Fruit fly (Drosophila melanogaster) whole organism, embryonic: Measurements from ENCODE around the gene CG15044.

Source experiments
- CG10209 ChIP-seq: fragments of 200-800 bp; sonication (Bioruptor generic); optimal IDR thresholded peaks from 3 replicates; lab custom pipeline; 2017; ENCODE audit warnings: missing biosample characterization, mild to moderate bottlenecking, missing genetic modification characterization, missing genetic modification reagents
- CG11695 ChIP-seq: fragments of 200-800 bp; sonication (Bioruptor generic); IDR thresholded peaks from 3 replicates; pipeline ENCODE4 v1.3.6; 2022; ENCODE audit warnings: missing biosample characterization, missing genetic modification characterization
- CG13287 ChIP-seq: fragments of 200-800 bp; sonication (Bioruptor generic); IDR thresholded peaks from 2 replicates; pipeline ENCODE4 v1.3.6; 2022; ENCODE audit warnings: missing biosample characterization, missing genetic modification characterization; ENCODE audit not compliant: partially characterized antibody
- CG14014 ChIP-seq: fragments of 200-800 bp; sonication (Bioruptor generic); IDR thresholded peaks from 2 replicates; pipeline ENCODE4 v1.3.6; 2022; ENCODE audit warnings: missing biosample characterization, missing genetic modification characterization
- CG15269 ChIP-seq: fragments of 200-800 bp; sonication (Bioruptor generic); optimal IDR thresholded peaks from 2 replicates; lab custom pipeline; 2018; ENCODE audit warnings: missing biosample characterization, mild to moderate bottlenecking, missing genetic modification characterization, moderate library complexity
- CG2116 ChIP-seq: fragments of 200-800 bp; sonication (Bioruptor generic); optimal IDR thresholded peaks from 3 replicates; lab custom pipeline; 2018; ENCODE audit warnings: missing biosample characterization, mild to moderate bottlenecking, missing genetic modification characterization
- CG2120 ChIP-seq: fragments of 200-800 bp; sonication (Bioruptor generic); optimal IDR thresholded peaks from 3 replicates; lab custom pipeline; 2016; ENCODE audit warnings: missing biosample characterization, missing genetic modification characterization
- CG34376 ChIP-seq: fragments of 200-800 bp; sonication (Bioruptor generic); optimal IDR thresholded peaks from 2 replicates; lab custom pipeline; 2018; ENCODE audit warnings: missing biosample characterization, mild to moderate bottlenecking, missing genetic modification characterization
- CG5180 ChIP-seq: fragments of 200-800 bp; sonication (Bioruptor generic); optimal IDR thresholded peaks from 3 replicates; lab custom pipeline; 2017; ENCODE audit warnings: missing biosample characterization, missing genetic modification characterization, mild to moderate bottlenecking, moderate library complexity, missing genetic modification reagents
- CG7786 ChIP-seq: fragments of 200-800 bp; sonication (Bioruptor generic); optimal IDR thresholded peaks from 2 replicates; lab custom pipeline; 2016; ENCODE audit warnings: missing biosample characterization, missing genetic modification characterization
- CG9932 ChIP-seq: fragments of 200-800 bp; sonication (Bioruptor generic); IDR thresholded peaks from 2 replicates; pipeline ENCODE4 v1.3.6; 2022; ENCODE audit warnings: missing biosample characterization, missing genetic modification characterization
- Deaf1 ChIP-seq: fragments of 200-800 bp; optimal IDR thresholded peaks from 3 replicates; lab custom pipeline; 2019; ENCODE audit warnings: missing biosample characterization, mild to moderate bottlenecking, missing genetic modification characterization, moderate library complexity
- Drgx ChIP-seq: fragments of 200-800 bp; sonication (Bioruptor generic); IDR thresholded peaks from 2 replicates; pipeline ENCODE4 v1.3.6; 2022; ENCODE audit warnings: missing biosample characterization, missing genetic modification characterization
- Ets65A ChIP-seq: fragments of 200-800 bp; sonication (Bioruptor generic); peaks from one replicate; lab custom pipeline; 2016; ENCODE audit warnings: missing biosample characterization, missing genetic modification characterization
- Gug ChIP-seq: fragments of 200-800 bp; sonication (Bioruptor generic); IDR thresholded peaks from 4 replicates; pipeline ENCODE4 v1.3.6; 2022; ENCODE audit warnings: missing biosample characterization, missing genetic modification characterization
- HLH3B ChIP-seq: fragments of 200-800 bp; sonication (Bioruptor generic); IDR thresholded peaks from 2 replicates; pipeline ENCODE4 v1.3.6; 2022; ENCODE audit warnings: missing biosample characterization, missing genetic modification characterization
- HLH54F ChIP-seq: fragments of 200-800 bp; sonication (Bioruptor generic); optimal IDR thresholded peaks from 3 replicates; lab custom pipeline; 2016; ENCODE audit warnings: missing biosample characterization, missing genetic modification characterization
- Hr78 ChIP-seq, 2 experiments: fragments of 200-800 bp in 1 of 2; fragments of >200 bp in 1 of 2; sonication (Bioruptor generic) in 1 of 2; optimal IDR thresholded peaks; 2 replicates each; lab custom pipeline; 2017 to 2019; ENCODE audit warnings: missing biosample characterization in 2 of 2, missing genetic modification characterization in 2 of 2, mild to moderate bottlenecking in 1 of 2, moderate library complexity in 1 of 2
- Jarid2 ChIP-seq: fragments of 200-800 bp; sonication (Bioruptor generic); optimal IDR thresholded peaks from 3 replicates; lab custom pipeline; 2017; ENCODE audit warnings: mild to moderate bottlenecking, missing biosample characterization, missing genetic modification reagents, missing genetic modification characterization
- Lhr ChIP-seq: fragments of 200-800 bp; sonication (Bioruptor generic); optimal IDR thresholded peaks from 3 replicates; lab custom pipeline; 2017; ENCODE audit warnings: mild to moderate bottlenecking, missing biosample characterization, missing genetic modification reagents, missing genetic modification characterization
- Med ChIP-seq: fragments of 200-800 bp; sonication (Bioruptor generic); peaks from one replicate; lab custom pipeline; 2016; ENCODE audit warnings: missing biosample characterization, missing genetic modification characterization, mild to moderate bottlenecking, inconsistent platforms, moderate library complexity
- Trl ChIP-seq, 3 experiments: fragments of >200 bp in 2 of 3; fragments of 200-800 bp in 1 of 3; sonication (Bioruptor generic) in 1 of 3; optimal IDR thresholded peaks; 2 replicates in 1 of 3; 3 replicates in 2 of 3; lab custom pipeline; 2016 to 2017; ENCODE audit warnings: missing biosample characterization in 1 of 3, missing genetic modification characterization in 1 of 3
- Vsx1 ChIP-seq: fragments of 200-800 bp; sonication (Bioruptor generic); optimal IDR thresholded peaks from 2 replicates; lab custom pipeline; 2017; ENCODE audit warnings: missing biosample characterization, mild to moderate bottlenecking, missing genetic modification characterization, missing genetic modification reagents
- caup ChIP-seq: fragments of 200-800 bp; sonication (Bioruptor generic); optimal IDR thresholded peaks from 3 replicates; lab custom pipeline; 2017; ENCODE audit warnings: missing biosample characterization, mild to moderate bottlenecking, missing genetic modification characterization, moderate library complexity; ENCODE audit not compliant: severe bottlenecking
- chinmo ChIP-seq: fragments of 200-800 bp; sonication (Bioruptor generic); IDR thresholded peaks from 4 replicates; pipeline ENCODE4 v1.3.6; 2022; ENCODE audit warnings: missing biosample characterization, missing genetic modification characterization; ENCODE audit not compliant: partially characterized antibody
- crol ChIP-seq: fragments of 200-800 bp; sonication (Bioruptor generic); IDR thresholded peaks from 2 replicates; pipeline ENCODE4 v1.3.6; 2022; ENCODE audit warnings: missing biosample characterization, missing genetic modification characterization
- cwo ChIP-seq: fragments of 200-800 bp; sonication (Bioruptor generic); optimal IDR thresholded peaks from 3 replicates; lab custom pipeline; 2017; ENCODE audit warnings: missing biosample characterization, missing genetic modification characterization, mild to moderate bottlenecking, moderate library complexity, missing genetic modification reagents
- ewg ChIP-seq: fragments of 200-800 bp; sonication (Bioruptor generic); optimal IDR thresholded peaks from 3 replicates; lab custom pipeline; 2017; ENCODE audit warnings: mild to moderate bottlenecking, missing biosample characterization, missing genetic modification reagents, missing genetic modification characterization
- exex ChIP-seq: fragments of 200-800 bp; sonication (Bioruptor generic); optimal IDR thresholded peaks from 4 replicates; lab custom pipeline; 2018; ENCODE audit warnings: missing biosample characterization, mild to moderate bottlenecking, missing genetic modification characterization, moderate library complexity
- ken ChIP-seq: fragments of 200-800 bp; sonication (Bioruptor generic); IDR thresholded peaks from 3 replicates; pipeline ENCODE4 v1.3.6; 2022; ENCODE audit warnings: missing biosample characterization, missing genetic modification characterization
- knrl ChIP-seq: fragments of 200-800 bp; sonication (Bioruptor generic); IDR thresholded peaks from 3 replicates; pipeline ENCODE4 v1.3.6; 2022; ENCODE audit warnings: missing biosample characterization, missing genetic modification characterization; ENCODE audit not compliant: partially characterized antibody
- nom ChIP-seq: fragments of 200-800 bp; sonication (Bioruptor generic); optimal IDR thresholded peaks from 2 replicates; lab custom pipeline; 2017; ENCODE audit warnings: missing biosample characterization, missing genetic modification characterization, mild to moderate bottlenecking, moderate library complexity, missing genetic modification reagents
- pan ChIP-seq, 4 experiments: fragments of >200 bp in 3 of 4; fragments of 200-800 bp in 1 of 4; sonication (Bioruptor generic) in 1 of 4; optimal IDR thresholded peaks in 3 of 4; IDR thresholded peaks in 1 of 4; 2 replicates each; pipeline versions ENCODE4 v1.3.6 to Lab custom; 2017 to 2022; ENCODE audit warnings: missing biosample characterization in 2 of 4, missing genetic modification characterization in 2 of 4, mixed read lengths in 1 of 4
- row ChIP-seq: fragments of 200-800 bp; sonication (Bioruptor generic); IDR thresholded peaks from 3 replicates; pipeline ENCODE4 v1.3.6; 2022; ENCODE audit warnings: missing biosample characterization, missing genetic modification characterization
- sc ChIP-seq, 3 experiments: fragments of >200 bp in 2 of 3; fragments of 200-800 bp in 1 of 3; sonication (Bioruptor generic) in 1 of 3; optimal IDR thresholded peaks; 2 replicates in 2 of 3; 3 replicates in 1 of 3; lab custom pipeline; 2017; ENCODE audit warnings: mild to moderate bottlenecking in 1 of 3, missing biosample characterization in 1 of 3, missing genetic modification characterization in 1 of 3, missing genetic modification reagents in 1 of 3
- sd ChIP-seq: fragments of 200-800 bp; sonication (Bioruptor generic); optimal IDR thresholded peaks from 3 replicates; lab custom pipeline; 2018; ENCODE audit warnings: missing biosample characterization, mild to moderate bottlenecking, missing genetic modification characterization, moderate library complexity
- sug ChIP-seq: fragments of 200-800 bp; optimal IDR thresholded peaks from 2 replicates; lab custom pipeline; 2019; ENCODE audit warnings: missing biosample characterization, mild to moderate bottlenecking, missing genetic modification characterization, moderate library complexity
- unc-4 ChIP-seq: fragments of 200-800 bp; sonication (Bioruptor generic); IDR thresholded peaks from 2 replicates; pipeline ENCODE4 v1.3.6; 2022; ENCODE audit warnings: missing biosample characterization, missing genetic modification characterization; ENCODE audit not compliant: partially characterized antibody

CG15044 gene

DNA sequence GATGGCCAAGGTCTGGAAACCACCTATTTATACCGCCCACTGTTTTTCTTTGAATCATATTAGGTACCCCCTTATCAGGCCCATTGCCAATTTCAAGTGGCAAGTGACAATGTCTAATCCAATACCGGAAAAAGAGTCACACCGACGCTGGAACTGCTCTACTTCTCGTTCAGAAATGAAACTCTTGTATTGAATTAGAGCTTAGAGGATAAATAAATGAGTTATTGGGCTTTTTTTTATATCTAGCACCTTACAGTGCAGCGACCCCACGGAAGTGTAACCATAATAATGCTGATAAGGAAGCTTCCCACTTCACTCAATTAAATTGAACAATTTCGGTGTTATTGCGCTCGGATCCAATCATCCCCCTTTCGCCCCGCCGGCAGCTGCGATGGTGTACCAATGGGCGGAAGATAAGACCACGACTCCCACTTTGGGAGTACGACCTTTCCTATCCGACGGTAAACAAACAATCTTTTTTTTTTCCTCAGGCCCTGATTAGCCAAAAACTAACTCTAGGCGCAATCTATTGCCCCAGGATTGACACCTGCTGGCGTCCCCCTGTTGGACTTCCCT is 2.4 kb upstream of the CG15044 start, which contains the start of gene CG15043 (continued):
- TF ChIP-seq Gug (peak; percentile 55; the same call in 2 of the 4 replicates), crol (GFP tag; lab: Robert Waterston, UW) (peak; percentile 41; the same call in 1 of the 2 replicates), HLH54F (GFP tag; lab: Kevin White, UChicago) (peak; percentile 39), CG7786 (GFP tag; lab: Kevin White, UChicago) (peak; percentile 49), HLH3B (GFP tag; lab: Robert Waterston, UW) (0 out of 2 replicates have a peak, but pooled peaks have one; percentile 32)
- TF ChIP-seq, all 482 proteins: peak for 105

dm6 chrX:18489509-18489908 is 2.3 kb downstream of the CG15044 start, which contains the start of gene CG15046:
TSS of gene CG15046 (minus strand) at chrX:18489620.
- TF ChIP-seq cwo (GFP tag; lab: Kevin White, UChicago) (no peak), CG10209 (no peak), Med (GFP tag; lab: Kevin White, UChicago) (peak; percentile 65), unc-4 (GFP tag; lab: Robert Waterston, UW) (0 out of 2 replicates have a peak, but pooled peaks have one; percentile 28), Trl (optimal IDR thresholded peaks at IDR 0.05; lab: Kevin White, UChicago) (peak; percentile 27 to 55), Trl (GFP tag; optimal IDR thresholded peaks at IDR 0.05; lab: Kevin White, UChicago) (no peak), ewg (GFP tag; lab: Kevin White, UChicago) (no peak), pan (optimal IDR thresholded peaks at IDR 0.05; lab: Kevin White, UChicago) (no peak), pan (GFP tag; optimal IDR thresholded peaks at IDR 0.05 in 1 of 2, IDR thresholded peaks at IDR 0.05 in 1 of 2) (no peak), Lhr (GFP tag; lab: Kevin White, UChicago) (no peak), CG15269 (no peak), chinmo (GFP tag; lab: Robert Waterston, UW) (0 out of 4 replicates have a peak, but pooled peaks have one; percentile 60), Jarid2 (GFP tag; lab: Kevin White, UChicago) (peak; percentile 52), CG2116 (GFP tag; lab: Kevin White, UChicago) (no peak), CG9932 (GFP tag; lab: Robert Waterston, UW) (no peak), Deaf1 (peak; percentile 27), Drgx (GFP tag; lab: Robert Waterston, UW) (0 out of 2 replicates have a peak, but pooled peaks have one; percentile 36), CG5180 (GFP tag; lab: Kevin White, UChicago) (peak; percentile 15), knrl (GFP tag; lab: Robert Waterston, UW) (peak; percentile 22; the same call in 1 of the 3 replicates), caup (no peak), nom (GFP tag; lab: Kevin White, UChicago) (peak; percentile 36), sc (optimal IDR thresholded peaks at IDR 0.05; lab: Kevin White, UChicago) (no peak), sc (GFP tag; optimal IDR thresholded peaks at IDR 0.05; lab: Kevin White, UChicago) (no peak), CG13287 (GFP tag; lab: Robert Waterston, UW) (peak; percentile 19; the same call in 1 of the 2 replicates)

dm6 chrX:18486356-18487059 is 5.3 kb downstream of the CG15044 start, which contains the start of gene psh:
TSS of gene psh (minus strand) at chrX:18486921.
- TF ChIP-seq CG2120 (no peak), sug (tag; lab: Kevin White, UChicago) (peak; percentile 23), CG11695 (GFP tag; lab: Robert Waterston, UW) (peak; percentile 70), row (GFP tag; lab: Robert Waterston, UW) (0 out of 3 replicates have a peak, but pooled peaks have one; percentile 7), nom (GFP tag; lab: Kevin White, UChicago) (peak; percentile 39), chinmo (GFP tag; lab: Robert Waterston, UW) (0 out of 4 replicates have a peak, but pooled peaks have one; percentile 67), Vsx1 (GFP tag; lab: Kevin White, UChicago) (peak; percentile 4), exex (peak; percentile 72), Ets65A (GFP tag; lab: Kevin White, UChicago) (peak; percentile 17), CG34376 (GFP tag; lab: Kevin White, UChicago) (peak; percentile 3), Hr78 (GFP tag; optimal IDR thresholded peaks at IDR 0.05; lab: Kevin White, UChicago) (peak in 1 of 2 experiments; percentile 66), ken (GFP tag; lab: Robert Waterston, UW) (no peak), Deaf1 (peak; percentile 13), sd (tag; lab: Kevin White, UChicago) (peak; percentile 28), CG14014 (no peak)
